Fruit fly (Drosophila melanogaster): ENCODE data around the gene Sem1.

DNA sequence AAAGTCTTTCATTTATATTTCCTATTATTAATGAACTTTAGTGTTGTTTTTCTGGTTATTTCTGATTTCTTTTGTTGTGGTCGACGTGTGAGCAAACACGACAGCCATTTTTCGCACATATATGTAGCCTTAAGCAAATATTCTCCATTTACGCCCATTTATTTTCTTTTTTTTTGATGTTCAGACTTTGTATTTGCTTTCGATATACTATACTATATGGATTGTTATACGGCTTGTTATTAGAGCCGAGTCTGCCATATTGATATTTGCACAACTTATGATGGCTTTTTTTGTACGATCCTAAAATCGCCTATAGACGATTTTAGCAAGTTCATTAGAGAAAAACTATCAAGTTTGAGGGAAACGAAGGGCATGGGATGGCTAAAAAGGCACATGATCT is 16.1 kb upstream of the Sem1 start:
- TF ChIP-seq CG8119 (GFP tag; IDR thresholded peaks at IDR 0.05) (no peak), CG16779 (tag; optimal IDR thresholded peaks at IDR 0.05) (no peak), OdsH (GFP tag; optimal IDR thresholded peaks at IDR 0.05) (no peak), vri (GFP tag; optimal IDR thresholded peaks at IDR 0.05) (no peak), spab (GFP tag; optimal IDR thresholded peaks at IDR 0.05) (no peak), Gug (GFP tag; IDR thresholded peaks at IDR 0.05) (no peak), Smox (GFP tag; optimal IDR thresholded peaks at IDR 0.05) (no peak), CG11294 (GFP tag; IDR thresholded peaks at IDR 0.05) (no peak), CG11902 (GFP tag; optimal IDR thresholded peaks at IDR 0.05) (no peak), Sox15 (GFP tag; optimal IDR thresholded peaks at IDR 0.05) (no peak), CG15336 (GFP tag; IDR thresholded peaks at IDR 0.05) (no peak), svp (GFP tag) (no peak), CG9139 (GFP tag; optimal IDR thresholded peaks at IDR 0.05) (no peak), acj6 (GFP tag; optimal IDR thresholded peaks at IDR 0.05) (no peak)
